Worm (Caenorhabditis elegans) whole organism, L2 larva: ENCODE data around the gene unc-93.

Experiments used
- R02D3.7 ChIP-seq: fragments of 150-350 bp; optimal IDR thresholded peaks from 2 replicates; lab custom pipeline; 2014; ENCODE audit warnings: missing biosample characterization, missing genetic modification characterization
- ama-1 ChIP-seq: fragments of 150-350 bp; optimal IDR thresholded peaks from 2 replicates; lab custom pipeline; 2018; ENCODE audit warnings: inconsistent platforms
- elt-1 ChIP-seq: fragments of 150-350 bp; optimal IDR thresholded peaks from 2 replicates; lab custom pipeline; 2014; ENCODE audit warnings: missing biosample characterization, missing genetic modification characterization
- elt-3 ChIP-seq: sonication (generic microtip); optimal IDR thresholded peaks from 2 replicates; lab custom pipeline; 2017; ENCODE audit warnings: missing biosample characterization, missing genetic modification characterization
- fos-1 ChIP-seq: fragments of 150-350 bp; optimal IDR thresholded peaks from 2 replicates; lab custom pipeline; 2014; ENCODE audit warnings: missing biosample characterization, missing genetic modification characterization
- nhr-11 ChIP-seq: fragments of 150-350 bp; optimal IDR thresholded peaks from 2 replicates; lab custom pipeline; 2014; ENCODE audit warnings: missing biosample characterization, missing genetic modification characterization
- nhr-237 ChIP-seq: fragments of 150-350 bp; optimal IDR thresholded peaks from 2 replicates; lab custom pipeline; 2014; ENCODE audit warnings: missing biosample characterization, missing genetic modification characterization
- nhr-77 ChIP-seq: fragments of 150-350 bp; optimal IDR thresholded peaks from 2 replicates; lab custom pipeline; 2014; ENCODE audit warnings: missing biosample characterization, missing genetic modification characterization
- peb-1 ChIP-seq: fragments of 150-350 bp; optimal IDR thresholded peaks from 2 replicates; lab custom pipeline; 2014; ENCODE audit warnings: missing biosample characterization, missing genetic modification characterization
- snpc-4 ChIP-seq: fragments of 150-350 bp; optimal IDR thresholded peaks from 2 replicates; lab custom pipeline; 2014; ENCODE audit warnings: missing biosample characterization, missing genetic modification characterization
- unc-39 ChIP-seq: fragments of 150-350 bp; optimal IDR thresholded peaks from 2 replicates; lab custom pipeline; 2014; ENCODE audit warnings: missing biosample characterization, missing genetic modification characterization
- unc-62 ChIP-seq: fragments of 150-350 bp; optimal IDR thresholded peaks from 2 replicates; lab custom pipeline; 2014; ENCODE audit warnings: missing biosample characterization, missing genetic modification reagents, missing genetic modification characterization
- zag-1 ChIP-seq: fragments of 150-350 bp; optimal IDR thresholded peaks from 2 replicates; lab custom pipeline; 2014; ENCODE audit warnings: missing biosample characterization, missing genetic modification characterization

DNA sequence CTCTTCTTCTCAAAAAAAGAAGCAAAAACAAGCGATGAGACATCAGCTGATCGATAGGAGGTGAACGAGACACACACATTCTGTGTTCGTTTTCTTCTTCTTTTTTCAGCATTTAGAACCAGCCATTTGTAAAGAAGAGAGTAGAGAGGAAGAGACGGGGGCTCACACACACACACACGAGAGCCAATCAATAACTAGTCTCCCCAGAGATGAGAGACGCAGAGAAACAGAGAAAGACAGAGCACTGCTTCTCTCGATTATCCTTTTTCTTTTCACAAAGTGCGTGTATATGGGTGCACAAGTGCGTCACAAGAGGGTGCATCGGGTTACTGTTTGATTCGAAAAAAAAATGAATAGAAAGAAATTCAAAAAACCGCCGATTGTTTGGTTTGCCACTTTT, 33.2 kb downstream of the unc-93 start:
- TF ChIP-seq nhr-77 (no peak), elt-3 (tag; lab: Kevin White, UChicago) (no peak), nhr-237 (no peak), ama-1 (lab: Kevin White, UChicago) (no peak), unc-39 (tag; lab: Kevin White, UChicago) (no peak), peb-1 (no peak), R02D3.7 (no peak), nhr-11 (tag; lab: Kevin White, UChicago) (no peak), elt-1 (tag; lab: Kevin White, UChicago) (no peak), fos-1 (tag; lab: Kevin White, UChicago) (no peak), zag-1 (peak; percentile 67), snpc-4 (tag; lab: Kevin White, UChicago) (no peak), unc-62 (GFP tag; lab: Kevin White, UChicago) (no peak)
